Worm (Caenorhabditis elegans) whole organism, L4 larva: ENCODE data around the gene F20A1.2.

Source experiments
- F26F4.8 ChIP-seq: fragments of 200-800 bp; sonication (Bioruptor generic); conservative IDR thresholded peaks from 2 replicates; pipeline ENCODE4 v1.3.6; 2022; ENCODE audit warnings: missing genetic modification characterization, missing compliant biosample characterization
- F49E8.2 ChIP-seq: sonication (generic microtip); optimal IDR thresholded peaks from 2 replicates; lab custom pipeline; 2016; ENCODE audit warnings: missing compliant biosample characterization, mild to moderate bottlenecking, missing genetic modification characterization, borderline replicate concordance
- T20F7.1 ChIP-seq: fragments of 200-800 bp; sonication (Bioruptor generic); optimal IDR thresholded peaks from 2 replicates; lab custom pipeline; 2018; ENCODE audit warnings: mild to moderate bottlenecking, missing genetic modification characterization, missing compliant biosample characterization
- T26A8.4 ChIP-seq: fragments of 200-800 bp; sonication (Bioruptor generic); IDR thresholded peaks from 2 replicates; pipeline ENCODE4 v1.3.6; 2022; ENCODE audit warnings: missing genetic modification characterization, missing compliant biosample characterization
- ZK546.5 ChIP-seq, 2 experiments: sonication (generic microtip); optimal IDR thresholded peaks; 2 replicates each; lab custom pipeline; 2017; ENCODE audit warnings: missing biosample characterization in 2 of 2, missing genetic modification characterization in 2 of 2
- aly-2 ChIP-seq: sonication (generic microtip); optimal IDR thresholded peaks from 2 replicates; lab custom pipeline; 2018; ENCODE audit warnings: missing biosample characterization, missing genetic modification characterization
- ceh-20 ChIP-seq: fragments of 200-800 bp; sonication (Bioruptor generic); IDR thresholded peaks from 2 replicates; pipeline ENCODE4 v1.3.6; 2022; ENCODE audit warnings: missing genetic modification reagents, missing genetic modification characterization, missing compliant biosample characterization
- ceh-28 ChIP-seq: fragments of 150-350 bp; optimal IDR thresholded peaks from 2 replicates; lab custom pipeline; 2014; ENCODE audit warnings: missing biosample characterization, missing genetic modification reagents, missing genetic modification characterization
- ces-1 ChIP-seq: fragments of 150-350 bp; sonication (generic microtip); optimal IDR thresholded peaks from 4 replicates; lab custom pipeline; 2014; ENCODE audit warnings: missing biosample characterization, missing genetic modification reagents, missing genetic modification characterization
- daf-12 ChIP-seq: fragments of 150-350 bp; optimal IDR thresholded peaks from 2 replicates; lab custom pipeline; 2014; ENCODE audit warnings: missing biosample characterization, missing genetic modification reagents, missing genetic modification characterization
- daf-16 ChIP-seq, 3 experiments: sonication (generic microtip); optimal IDR thresholded peaks; 2 replicates each; lab custom pipeline; 2016 to 2017; ENCODE audit warnings: missing genetic modification characterization in 3 of 3, missing genetic modification reagents in 3 of 3, mild to moderate bottlenecking in 2 of 3, missing compliant biosample characterization in 2 of 3, missing biosample characterization in 1 of 3, moderate library complexity in 1 of 3
- daf-19 ChIP-seq: fragments of 200-800 bp; sonication (Bioruptor generic); conservative IDR thresholded peaks from 2 replicates; pipeline ENCODE4 v1.3.6; 2022; ENCODE audit warnings: missing genetic modification characterization, missing compliant biosample characterization
- dmd-6 ChIP-seq: fragments of 200-800 bp; sonication (Bioruptor generic); IDR thresholded peaks from 2 replicates; pipeline ENCODE4 v1.3.6; 2022; ENCODE audit warnings: missing genetic modification reagents, missing genetic modification characterization, missing compliant biosample characterization
- dmd-8 ChIP-seq: fragments of 200-800 bp; sonication (Bioruptor generic); IDR thresholded peaks from 2 replicates; pipeline ENCODE4 v1.3.6; 2022; ENCODE audit warnings: missing genetic modification characterization, missing compliant biosample characterization
- duxl-1 ChIP-seq: sonication (generic microtip); optimal IDR thresholded peaks from 2 replicates; lab custom pipeline; 2016; ENCODE audit warnings: mild to moderate bottlenecking, missing genetic modification characterization, moderate library complexity, missing compliant biosample characterization; ENCODE audit not compliant: poor library complexity
- dve-1 ChIP-seq: sonication (generic microtip); optimal IDR thresholded peaks from 2 replicates; lab custom pipeline; 2017; ENCODE audit warnings: antibody characterized with exemption, mild to moderate bottlenecking, missing genetic modification characterization, missing compliant biosample characterization; ENCODE audit not compliant: insufficient read depth
- egl-27 ChIP-seq: sonication (generic microtip); optimal IDR thresholded peaks from 3 replicates; lab custom pipeline; 2017; ENCODE audit warnings: missing biosample characterization, missing genetic modification reagents, missing genetic modification characterization
- fkh-10 ChIP-seq: fragments of 150-350 bp; optimal IDR thresholded peaks from 2 replicates; lab custom pipeline; 2014; ENCODE audit warnings: missing biosample characterization, missing genetic modification reagents, missing genetic modification characterization
- fos-1 ChIP-seq: fragments of 150-350 bp; optimal IDR thresholded peaks from 2 replicates; lab custom pipeline; 2014; ENCODE audit warnings: missing biosample characterization, missing genetic modification characterization
- hif-1 ChIP-seq, 2 experiments: sonication (generic microtip); optimal IDR thresholded peaks; 2 replicates each; lab custom pipeline; 2016 to 2017; ENCODE audit warnings: missing compliant biosample characterization in 2 of 2, missing genetic modification characterization in 2 of 2, missing genetic modification reagents in 2 of 2, missing genotype in 2 of 2, mild to moderate bottlenecking in 1 of 2
- hlh-30 ChIP-seq: sonication (generic microtip); optimal IDR thresholded peaks from 2 replicates; lab custom pipeline; 2017; ENCODE audit warnings: antibody characterized with exemption, mild to moderate bottlenecking, missing genetic modification characterization, missing compliant biosample characterization; ENCODE audit not compliant: insufficient read depth
- lim-7 ChIP-seq: fragments of 200-800 bp; sonication (Bioruptor generic); IDR thresholded peaks from 2 replicates; pipeline ENCODE4 v1.3.6; 2022; ENCODE audit warnings: missing genetic modification characterization, missing compliant biosample characterization
- lin-1 ChIP-seq: fragments of 200-800 bp; sonication (Bioruptor generic); IDR thresholded peaks from 2 replicates; pipeline ENCODE4 v1.3.6; 2022; ENCODE audit warnings: missing genetic modification reagents, missing genetic modification characterization, missing compliant biosample characterization
- lin-29 ChIP-seq: fragments of 200-800 bp; sonication (Bioruptor generic); IDR thresholded peaks from 2 replicates; pipeline ENCODE4 v1.3.6; 2022; ENCODE audit warnings: missing genetic modification reagents, missing genetic modification characterization, missing compliant biosample characterization
- lin-38 ChIP-seq: fragments of 200-800 bp; sonication (Bioruptor generic); IDR thresholded peaks from 2 replicates; pipeline ENCODE4 v1.3.6; 2022; ENCODE audit warnings: missing genetic modification reagents, missing genetic modification characterization, missing compliant biosample characterization
- lir-3 ChIP-seq: sonication (generic microtip); optimal IDR thresholded peaks from 2 replicates; lab custom pipeline; 2016; ENCODE audit warnings: mild to moderate bottlenecking, missing genetic modification characterization, missing compliant biosample characterization
- mdl-1 ChIP-seq, 2 experiments: fragments of 150-350 bp in 1 of 2; sonication (generic microtip) in 1 of 2; optimal IDR thresholded peaks; 2 replicates each; lab custom pipeline; 2014 to 2017; ENCODE audit warnings: missing biosample characterization in 2 of 2, missing genetic modification characterization in 2 of 2
- mdt-29 ChIP-seq: fragments of 200-800 bp; sonication (Bioruptor generic); IDR thresholded peaks from 2 replicates; pipeline ENCODE4 v1.3.6; 2022; ENCODE audit warnings: missing genetic modification reagents, missing genetic modification characterization, missing compliant biosample characterization
- mep-1 ChIP-seq: fragments of 150-350 bp; sonication (generic microtip); optimal IDR thresholded peaks from 3 replicates; lab custom pipeline; 2014; ENCODE audit warnings: missing biosample characterization, missing genetic modification characterization
- mes-2 ChIP-seq: sonication (generic microtip); optimal IDR thresholded peaks from 2 replicates; lab custom pipeline; 2016; ENCODE audit warnings: missing genotype, mild to moderate bottlenecking, missing genetic modification characterization, missing compliant biosample characterization; ENCODE audit not compliant: poor library complexity, severe bottlenecking
- mxl-2 ChIP-seq: fragments of 200-800 bp; sonication (Bioruptor generic); conservative IDR thresholded peaks from 2 replicates; pipeline ENCODE4 v1.3.6; 2022; ENCODE audit warnings: missing genetic modification reagents, missing genetic modification characterization, missing compliant biosample characterization
- nhr-10 ChIP-seq: fragments of 150-350 bp; optimal IDR thresholded peaks from 2 replicates; lab custom pipeline; 2014; ENCODE audit warnings: missing biosample characterization, missing genetic modification characterization
- nhr-111 ChIP-seq: fragments of 200-800 bp; sonication (Bioruptor generic); optimal IDR thresholded peaks from 2 replicates; lab custom pipeline; 2018; ENCODE audit warnings: mild to moderate bottlenecking, missing genetic modification characterization, missing compliant biosample characterization
- nhr-28 ChIP-seq: fragments of 150-350 bp; optimal IDR thresholded peaks from 2 replicates; lab custom pipeline; 2014; ENCODE audit warnings: missing biosample characterization, missing genetic modification characterization
- nhr-77 ChIP-seq: fragments of 150-350 bp; optimal IDR thresholded peaks from 2 replicates; lab custom pipeline; 2014; ENCODE audit warnings: missing biosample characterization, missing genetic modification characterization
- pha-4 ChIP-seq, 2 experiments: fragments of 150-350 bp in 1 of 2; fragments of 200-800 bp in 1 of 2; sonication (Bioruptor generic) in 1 of 2; IDR thresholded peaks in 1 of 2; optimal IDR thresholded peaks in 1 of 2; 2 replicates each; pipeline versions ENCODE4 v1.3.6 to Lab custom; 2014 to 2022; ENCODE audit warnings: missing genetic modification characterization in 2 of 2, missing genetic modification reagents in 2 of 2, missing biosample characterization in 1 of 2, missing compliant biosample characterization in 1 of 2
- php-3 ChIP-seq: fragments of 200-800 bp; sonication (Bioruptor generic); IDR thresholded peaks from 2 replicates; pipeline ENCODE4 v1.3.6; 2022; ENCODE audit warnings: missing genetic modification reagents, missing genetic modification characterization, missing compliant biosample characterization
- pqm-1 ChIP-seq: sonication (generic microtip); optimal IDR thresholded peaks from 2 replicates; lab custom pipeline; 2017; ENCODE audit warnings: missing biosample characterization, missing genetic modification characterization
- sdz-12 ChIP-seq: fragments of 200-800 bp; sonication (Bioruptor generic); optimal IDR thresholded peaks from 2 replicates; lab custom pipeline; 2018; ENCODE audit warnings: mild to moderate bottlenecking, missing genetic modification characterization, missing compliant biosample characterization
- snpc-1.2 ChIP-seq: fragments of 200-800 bp; sonication (Bioruptor generic); IDR thresholded peaks from 2 replicates; pipeline ENCODE4 v1.3.6; 2022; ENCODE audit warnings: missing genetic modification reagents, missing genetic modification characterization, missing compliant biosample characterization
- spr-3 ChIP-seq: fragments of 200-800 bp; sonication (Bioruptor generic); optimal IDR thresholded peaks from 2 replicates; lab custom pipeline; 2018; ENCODE audit warnings: mild to moderate bottlenecking, missing genetic modification characterization, missing compliant biosample characterization
- unc-130 ChIP-seq: sonication (generic microtip); optimal IDR thresholded peaks from 2 replicates; lab custom pipeline; 2016; ENCODE audit warnings: missing genetic modification reagents, missing genetic modification characterization, missing compliant biosample characterization
- unc-62 ChIP-seq, 3 experiments: fragments of 150-350 bp in 1 of 3; sonication (generic microtip); optimal IDR thresholded peaks in 2 of 3; peaks in 1 of 3; 1 replicate in 1 of 3; 2 replicates in 2 of 3; lab custom pipeline; 2014 to 2017; ENCODE audit warnings: missing biosample characterization in 3 of 3, missing genetic modification characterization in 3 of 3, missing genetic modification reagents in 3 of 3, missing genotype in 1 of 3
- zag-1 ChIP-seq: fragments of 150-350 bp; optimal IDR thresholded peaks from 2 replicates; lab custom pipeline; 2014; ENCODE audit warnings: missing biosample characterization, missing genetic modification characterization
- zfp-2 ChIP-seq: sonication (generic microtip); optimal IDR thresholded peaks from 2 replicates; lab custom pipeline; 2016; ENCODE audit warnings: mild to moderate bottlenecking, missing genetic modification characterization, missing compliant biosample characterization
- zip-11 ChIP-seq: fragments of 200-800 bp; sonication (Bioruptor generic); IDR thresholded peaks from 2 replicates; pipeline ENCODE4 v1.3.6; 2022; ENCODE audit warnings: missing genetic modification characterization, missing compliant biosample characterization
- ztf-11 ChIP-seq: fragments of 150-350 bp; optimal IDR thresholded peaks from 2 replicates; lab custom pipeline; 2014; ENCODE audit warnings: missing biosample characterization, missing genetic modification characterization
- ztf-7 ChIP-seq: fragments of 150-350 bp; optimal IDR thresholded peaks from 2 replicates; lab custom pipeline; 2014; ENCODE audit warnings: missing biosample characterization, missing genetic modification characterization

The F20A1.2 gene

ce11 chrV:7095254-7095990, 49.3 kb downstream of the F20A1.2 start (continued):
- no peak for TF ChIP-seq pha-4 (GFP tag; IDR thresholded peaks at IDR 0.05; lab: Robert Waterston, UW)
- no peak for TF ChIP-seq pha-4 (tag; optimal IDR thresholded peaks at IDR 0.05; lab: Kevin White, UChicago)
- TF ChIP-seq dmd-6 (GFP tag; lab: Robert Waterston, UW), result 0 out of 2 replicates have a peak, but pooled peaks have one; percentile 30
- no peak for TF ChIP-seq T26A8.4 (GFP tag; lab: Robert Waterston, UW)
- TF ChIP-seq unc-62 (GFP tag; optimal IDR thresholded peaks at IDR 0.05 in 1 of 2; lab: Kevin White, UChicago), result peak in 1 of 2 experiments; percentile 48
- TF ChIP-seq unc-62 (tag; optimal IDR thresholded peaks at IDR 0.05; lab: Kevin White, UChicago), result no peak
- TF ChIP-seq spr-3, result no peak
- peak; percentile 2 for TF ChIP-seq hlh-30 (tag; lab: Kevin White, UChicago)
- TF ChIP-seq dmd-8, result no peak
- TF ChIP-seq ztf-11 (tag; lab: Kevin White, UChicago), result no peak
- TF ChIP-seq daf-16 (GFP tag; optimal IDR thresholded peaks at IDR 0.05; lab: Kevin White, UChicago), result no peak
- TF ChIP-seq daf-16 (tag; optimal IDR thresholded peaks at IDR 0.05; lab: Kevin White, UChicago), result peak; percentile 57
- TF ChIP-seq ztf-7, result no peak
- TF ChIP-seq dve-1 (tag; lab: Kevin White, UChicago), result peak; percentile 54
- TF ChIP-seq F49E8.2 (tag; lab: Kevin White, UChicago), result no peak
- no peak for TF ChIP-seq zfp-2 (tag; lab: Kevin White, UChicago)
- TF ChIP-seq duxl-1 (tag; lab: Kevin White, UChicago), result no peak
- TF ChIP-seq ZK546.5 (tag; optimal IDR thresholded peaks at IDR 0.05; lab: Kevin White, UChicago), result no peak
- no peak for TF ChIP-seq unc-130 (GFP tag; lab: Kevin White, UChicago)
- TF ChIP-seq lim-7 (GFP tag; lab: Robert Waterston, UW), result no peak
- TF ChIP-seq nhr-10 (tag; lab: Kevin White, UChicago), result no peak
- TF ChIP-seq mdt-29 (GFP tag; lab: Robert Waterston, UW), result no peak
- no peak for TF ChIP-seq daf-19 (GFP tag; lab: Robert Waterston, UW)
- no peak for TF ChIP-seq lin-29 (GFP tag; lab: Robert Waterston, UW)
- no peak for TF ChIP-seq lin-38 (GFP tag; lab: Robert Waterston, UW)
- TF ChIP-seq fos-1, result no peak
- TF ChIP-seq nhr-77 (tag; lab: Kevin White, UChicago), result no peak
- TF ChIP-seq ceh-20, result no peak
- no peak for TF ChIP-seq sdz-12 (GFP tag; lab: Kevin White, UChicago)
- no peak for TF ChIP-seq nhr-111
- TF ChIP-seq nhr-28 (tag; lab: Kevin White, UChicago), result peak; percentile 91
- no peak for TF ChIP-seq zag-1 (tag; lab: Kevin White, UChicago)
- TF ChIP-seq daf-12 (tag; lab: Kevin White, UChicago), result no peak
- TF ChIP-seq pqm-1 (tag; lab: Kevin White, UChicago), result peak; percentile 84
- 0 out of 2 replicates have a peak, but pooled peaks have one; percentile 30 for TF ChIP-seq php-3 (GFP tag; lab: Robert Waterston, UW)
- TF ChIP-seq mxl-2 (GFP tag; lab: Robert Waterston, UW), result 0 out of 2 replicates have a peak, but pooled peaks have one; percentile 44
- TF ChIP-seq fkh-10 (GFP tag; lab: Kevin White, UChicago), result no peak
- no peak for TF ChIP-seq lin-1
- TF ChIP-seq ceh-28 (tag; lab: Kevin White, UChicago), result no peak
- no peak for TF ChIP-seq zip-11 (GFP tag; lab: Robert Waterston, UW)
- no peak for TF ChIP-seq mdl-1 (tag; optimal IDR thresholded peaks at IDR 0.05; lab: Kevin White, UChicago)
- no peak for TF ChIP-seq T20F7.1 (GFP tag; lab: Kevin White, UChicago)
- no peak for TF ChIP-seq hif-1 (tag; optimal IDR thresholded peaks at IDR 0.05; lab: Kevin White, UChicago)
- no peak for TF ChIP-seq ces-1 (GFP tag; lab: Kevin White, UChicago)
- TF ChIP-seq egl-27 (tag; lab: Kevin White, UChicago), result no peak
- peak; percentile 25 for TF ChIP-seq mep-1 (tag; lab: Kevin White, UChicago)
- no peak for TF ChIP-seq mes-2 (tag; lab: Kevin White, UChicago)
- no peak for TF ChIP-seq lir-3 (tag; lab: Kevin White, UChicago)
- no peak for TF ChIP-seq snpc-1.2 (GFP tag; lab: Robert Waterston, UW)
- no peak for TF ChIP-seq aly-2 (tag; lab: Kevin White, UChicago)
- TF ChIP-seq F26F4.8 (GFP tag; lab: Robert Waterston, UW), result no peak
